Fruit fly (Drosophila melanogaster) whole organism, larva: ENCODE data around the gene eIF4EHP.

Experiments
- noc ChIP-seq: fragments of 200-800 bp; sonication (Bioruptor generic); optimal IDR thresholded peaks from 3 replicates; lab custom pipeline; 2019; ENCODE audit warnings: missing biosample characterization, mild to moderate bottlenecking, missing genetic modification characterization, moderate library complexity

eIF4EHP gene

DNA sequence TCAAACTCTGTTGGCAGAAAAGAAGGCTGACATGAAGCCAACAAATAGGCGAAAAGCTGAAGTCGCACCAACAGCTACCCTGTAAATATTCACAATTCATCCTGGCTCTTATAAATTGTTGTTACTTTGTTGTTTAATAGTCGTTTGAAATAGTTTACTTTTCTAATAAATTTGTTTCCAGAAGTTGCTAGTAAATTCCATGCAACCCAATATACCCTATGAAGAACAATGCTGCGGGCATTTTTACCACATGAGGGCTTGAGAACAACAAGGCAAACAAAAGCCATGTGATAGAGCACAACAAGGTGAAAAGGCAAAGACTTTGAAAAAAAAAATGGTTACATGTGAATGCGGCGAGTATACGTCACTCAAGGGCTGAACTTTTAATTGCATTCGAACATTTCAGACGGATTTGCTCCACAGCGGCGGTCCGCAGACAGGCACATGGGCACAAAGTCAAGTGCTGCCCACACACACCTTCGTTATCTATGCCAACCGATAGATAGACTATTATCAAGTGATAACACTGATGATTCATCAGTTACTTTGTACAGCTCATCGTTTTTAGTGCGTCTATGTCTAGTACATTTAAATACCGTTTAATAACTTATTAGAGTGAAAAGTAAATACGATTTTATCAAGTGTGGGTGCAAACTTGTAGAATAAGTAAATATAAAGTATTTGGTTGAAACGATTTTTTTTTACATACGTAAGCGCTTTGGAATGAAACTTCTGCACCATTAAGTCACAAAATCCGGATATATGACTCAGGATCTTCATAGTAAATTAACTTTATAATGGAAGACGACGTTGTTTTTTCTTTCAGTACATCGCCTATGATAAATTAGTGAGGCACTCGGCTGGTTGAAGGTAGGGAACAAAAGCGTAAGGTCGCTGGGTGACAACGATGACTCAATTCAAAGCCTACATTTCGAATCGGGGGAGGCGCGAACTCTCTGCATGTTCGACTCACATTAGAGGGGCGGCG, 9.4 kb downstream of the eIF4EHP start:
- TF ChIP-seq noc: peak; percentile 62

DNA sequence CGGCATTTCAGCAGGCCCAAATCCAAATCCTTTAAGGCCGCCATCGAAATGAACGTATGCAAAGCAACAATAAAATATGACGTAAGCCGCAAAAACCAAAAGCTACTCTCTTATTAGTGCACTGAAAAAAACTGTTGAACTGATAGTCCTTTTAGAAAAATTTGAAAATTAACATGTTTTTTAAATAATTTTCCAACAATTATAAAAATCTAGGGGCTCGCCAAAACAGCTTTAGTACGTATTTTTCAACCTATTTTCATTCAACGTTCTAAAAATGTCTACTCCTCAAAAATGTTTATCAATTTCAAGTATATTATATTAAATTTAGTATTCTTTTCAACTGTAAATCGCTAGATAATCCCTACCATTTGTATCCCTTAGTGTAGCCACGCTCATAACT, 15.3 kb downstream of the eIF4EHP start:
- TF ChIP-seq noc: no peak

DNA sequence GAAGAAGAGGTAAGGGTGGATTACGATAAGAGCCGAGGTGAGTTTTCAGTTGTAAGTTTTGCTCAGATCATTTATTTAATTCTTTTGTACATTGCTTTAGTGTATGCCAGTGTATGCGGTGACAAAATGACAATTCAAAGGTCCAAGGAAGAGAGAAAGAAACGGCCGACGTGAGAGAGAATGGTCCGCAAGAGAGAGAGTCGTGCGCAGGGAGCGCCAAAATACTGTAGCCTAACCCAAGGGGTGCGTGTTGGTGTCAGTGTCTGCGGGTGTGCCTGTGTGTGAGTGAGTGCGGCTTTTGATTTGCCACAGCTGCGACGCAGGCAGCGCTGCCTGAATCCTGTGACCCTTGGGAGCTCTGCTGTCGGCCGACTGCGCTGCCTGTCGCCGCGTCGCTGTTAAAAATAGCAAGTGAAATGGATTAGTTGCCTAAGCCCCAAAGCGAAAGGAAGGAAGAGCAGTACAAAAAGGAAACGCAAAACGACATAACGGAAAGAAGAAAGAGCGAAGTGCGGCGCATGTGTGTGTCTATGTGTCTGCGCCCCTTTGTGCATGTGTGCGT, 16.1 kb downstream of the eIF4EHP start:
- TF ChIP-seq noc: no peak

DNA sequence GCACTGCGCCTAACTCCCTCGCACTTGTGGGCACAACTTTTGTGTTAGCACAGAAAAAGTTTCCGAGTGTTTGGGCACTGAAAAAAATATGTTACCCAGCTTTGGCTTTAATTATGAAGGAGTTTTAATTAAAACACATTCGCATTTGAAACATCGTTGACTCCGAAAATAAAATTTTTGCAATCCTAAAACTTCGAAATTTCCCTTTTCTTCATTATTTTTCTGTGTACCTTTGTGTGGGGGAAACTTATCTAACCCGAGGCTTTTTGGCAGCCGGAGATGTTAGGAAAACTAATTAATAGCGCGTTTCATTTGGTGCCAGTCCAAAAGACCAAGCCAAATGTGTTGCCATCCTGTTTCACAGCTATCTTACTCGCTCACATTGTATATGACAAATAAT, 17.1 kb downstream of the eIF4EHP start:
- TF ChIP-seq noc: no peak

DNA sequence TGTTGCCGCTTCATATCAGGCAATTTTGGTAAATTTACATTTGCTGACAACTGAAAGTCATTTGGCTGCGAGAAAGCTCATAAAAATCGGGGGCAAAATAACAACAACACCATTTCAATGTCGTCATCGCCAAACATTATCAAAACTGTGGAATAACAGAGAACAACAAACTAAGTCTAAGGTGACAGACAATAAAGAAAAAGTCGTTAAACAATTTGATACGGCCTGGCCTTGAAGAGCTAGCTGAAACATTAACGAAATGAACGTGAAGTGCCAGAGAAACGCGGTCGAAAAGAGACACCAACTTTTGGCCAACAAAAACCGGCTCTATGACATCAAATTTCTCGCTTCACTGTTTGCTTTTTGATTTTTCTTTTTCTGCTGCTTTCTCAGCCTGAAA, 18.6 kb downstream of the eIF4EHP start:
- TF ChIP-seq noc: peak; percentile 59

DNA sequence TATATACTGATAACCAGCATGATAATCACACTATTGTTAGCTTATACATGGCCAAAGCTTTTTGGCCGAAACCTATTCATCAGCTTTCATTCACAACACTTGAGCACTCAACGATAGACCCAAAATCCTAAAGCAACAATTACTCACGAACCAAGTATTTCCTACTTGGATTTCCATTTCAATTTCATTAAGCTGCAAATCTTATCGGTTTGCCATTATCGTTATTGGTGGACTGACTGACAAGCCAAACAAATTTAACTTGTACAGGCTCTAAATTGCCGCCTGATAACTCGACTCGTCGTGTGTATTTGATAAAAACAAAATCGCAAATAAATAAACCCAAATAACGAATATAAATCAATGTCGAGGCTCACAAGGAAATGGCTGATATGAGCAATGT, 23.8 kb downstream of the eIF4EHP start:
- TF ChIP-seq noc: peak; percentile 85

DNA sequence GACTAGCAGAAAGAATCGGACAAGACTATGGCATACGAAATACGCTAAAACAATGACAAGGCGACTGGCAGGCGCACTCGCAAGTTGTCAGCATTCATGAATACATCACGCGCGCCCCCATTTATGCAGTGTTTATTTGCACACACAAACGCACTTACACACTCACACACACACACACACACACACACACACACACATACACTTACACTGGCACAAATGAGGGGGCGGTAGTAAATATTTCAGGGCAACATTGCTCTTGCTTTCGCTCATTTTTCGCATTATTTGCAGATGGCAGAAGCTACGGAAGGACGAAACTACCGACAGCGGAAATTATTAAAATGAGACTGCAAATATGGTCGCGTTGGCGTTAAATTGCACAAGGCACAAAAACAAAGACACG, 29.1 kb downstream of the eIF4EHP start:
- no peak for TF ChIP-seq noc

DNA sequence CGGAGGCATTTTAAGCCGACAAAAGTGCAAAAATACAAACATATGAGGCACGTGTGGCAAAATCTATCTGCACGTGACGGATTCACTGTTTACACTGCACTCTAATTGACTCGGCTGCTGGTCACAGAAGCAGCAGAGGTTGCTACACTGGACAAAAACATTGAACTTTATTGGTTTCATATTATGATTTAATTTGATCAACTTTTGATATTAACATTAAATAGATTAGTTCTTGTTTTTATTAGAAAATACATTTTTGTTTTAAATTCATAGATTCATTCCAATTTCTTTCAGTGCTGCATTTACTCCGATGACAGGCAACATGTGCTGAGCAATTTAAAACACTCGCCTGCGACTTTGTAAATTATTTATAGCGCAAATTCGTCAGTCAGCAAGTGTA, 29.6 kb downstream of the eIF4EHP start:
- TF ChIP-seq noc: no peak

DNA sequence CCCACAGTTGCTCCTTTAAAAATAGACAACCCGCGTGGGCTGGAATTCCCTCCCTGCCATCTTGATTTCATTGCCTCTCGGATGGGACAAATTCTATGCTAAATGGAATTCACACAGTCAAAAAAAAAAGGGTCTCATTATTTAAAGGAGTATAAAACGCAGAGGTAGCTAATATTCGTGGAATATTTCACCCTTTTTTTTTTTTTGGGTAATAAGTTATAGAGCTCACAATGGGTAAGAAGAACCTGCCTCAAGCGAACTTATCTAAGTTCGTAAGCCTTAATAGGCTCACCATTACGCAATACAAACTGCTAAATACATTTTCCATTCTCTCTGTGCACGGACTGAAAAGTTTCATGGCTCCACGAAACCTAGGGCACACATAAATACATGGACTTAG, 35.1 kb downstream of the eIF4EHP start:
- no peak for TF ChIP-seq noc

DNA sequence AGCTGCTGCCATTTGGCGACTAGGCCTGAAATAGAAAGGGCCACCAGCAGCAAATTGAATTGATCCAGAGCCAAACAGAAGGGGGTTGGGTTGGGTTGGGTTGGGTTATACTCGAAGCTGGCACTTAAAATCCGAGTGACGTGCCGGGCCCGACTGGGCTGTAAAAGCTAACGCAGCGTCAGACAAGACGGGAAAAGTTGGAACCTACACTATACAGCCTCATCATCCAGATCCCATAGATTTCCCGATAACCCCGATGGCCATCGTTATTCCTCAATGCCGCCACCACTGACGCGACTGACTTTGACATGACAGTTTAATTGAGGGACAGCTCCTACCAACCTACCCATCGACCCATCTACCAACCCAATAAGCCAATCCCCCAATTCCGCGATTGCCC, 38.8 kb downstream of the eIF4EHP start:
- no peak for TF ChIP-seq noc

DNA sequence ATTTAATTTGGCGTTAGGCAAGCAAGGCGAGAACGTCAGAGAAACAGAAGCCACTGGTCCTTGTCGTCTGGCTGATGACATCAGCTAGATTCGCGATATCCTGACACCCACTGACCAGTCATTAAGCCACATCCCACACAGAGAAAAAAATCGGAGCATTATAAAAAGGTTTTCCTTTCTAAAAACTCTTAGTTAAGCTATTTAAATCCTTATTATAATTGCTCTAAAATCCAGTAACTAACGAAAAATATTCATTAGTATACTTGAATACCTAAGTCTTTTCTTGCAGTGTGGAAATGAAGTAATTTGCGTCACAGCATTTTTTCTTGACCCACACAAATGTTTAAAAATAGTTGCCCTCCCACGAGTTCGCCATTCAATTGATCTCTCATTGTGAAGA, 39.9 kb downstream of the eIF4EHP start:
- no peak for TF ChIP-seq noc

DNA sequence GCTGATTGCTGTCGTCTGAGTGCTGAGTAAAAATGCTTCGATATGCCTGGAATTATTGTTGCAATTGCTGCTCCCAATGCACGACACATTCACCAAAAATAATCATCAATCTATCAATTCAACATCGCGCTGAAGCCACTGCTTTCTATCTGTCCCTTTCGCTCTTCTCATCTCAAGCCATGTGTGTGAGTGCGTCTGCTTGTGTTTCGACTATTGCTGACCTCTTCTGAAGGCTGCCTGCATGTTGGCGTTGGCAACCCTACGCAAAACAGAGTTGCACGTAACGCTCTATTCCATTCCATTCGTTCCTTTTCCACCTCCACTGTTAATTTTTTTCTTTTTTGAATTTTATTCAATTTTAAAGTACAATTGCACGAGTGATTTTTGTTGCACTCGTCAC, 43.0 kb downstream of the eIF4EHP start:
- TF ChIP-seq noc: no peak

DNA sequence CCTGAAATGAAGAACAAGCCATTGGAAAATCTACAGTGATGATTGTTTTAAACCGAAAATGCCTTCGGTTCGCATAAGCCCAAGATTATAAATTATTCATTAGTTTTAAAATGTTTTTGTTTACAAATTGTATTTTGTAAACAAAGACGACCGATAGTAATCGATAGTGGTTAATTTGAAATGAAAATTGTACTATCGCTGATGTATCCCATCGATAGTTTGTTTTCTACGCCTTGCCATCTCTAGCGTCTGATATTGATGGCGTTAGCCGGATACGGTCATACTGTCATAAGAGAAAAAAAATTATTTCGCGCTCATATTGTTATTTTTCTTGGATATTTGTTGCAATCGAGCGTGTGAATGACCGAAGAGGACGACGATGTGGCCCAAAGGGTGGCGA, 50.7 kb downstream of the eIF4EHP start, which contains the start of gene SMC1:
Gene SMC1, plus strand, starts transcription at position 247 of the 400 bp plus-strand sequence.
- TF ChIP-seq noc: no peak

DNA sequence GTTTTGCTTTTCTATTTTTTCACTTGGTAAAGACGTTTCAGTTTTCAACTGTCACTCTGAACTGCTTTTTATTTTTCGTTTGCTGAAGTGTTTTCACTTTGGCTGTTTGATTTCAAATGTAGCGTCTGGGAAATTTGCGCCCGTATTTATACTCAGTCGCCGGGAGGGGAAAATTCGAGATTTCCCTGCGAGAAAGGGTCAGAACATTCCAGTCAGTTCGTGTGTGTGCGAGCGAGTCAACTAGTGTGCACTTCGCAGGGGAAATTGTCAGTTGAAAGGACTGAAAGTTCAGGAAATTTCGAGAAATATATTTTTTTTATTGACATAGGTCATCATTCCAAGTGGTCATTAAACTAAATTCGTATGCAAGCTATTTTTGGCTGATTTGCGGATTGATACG, 51.6 kb downstream of the eIF4EHP start, which contains the start of gene Hsp68:
Gene Hsp68, minus strand, starts transcription at position 123 of the 400 bp plus-strand sequence.
- no peak for TF ChIP-seq noc

DNA sequence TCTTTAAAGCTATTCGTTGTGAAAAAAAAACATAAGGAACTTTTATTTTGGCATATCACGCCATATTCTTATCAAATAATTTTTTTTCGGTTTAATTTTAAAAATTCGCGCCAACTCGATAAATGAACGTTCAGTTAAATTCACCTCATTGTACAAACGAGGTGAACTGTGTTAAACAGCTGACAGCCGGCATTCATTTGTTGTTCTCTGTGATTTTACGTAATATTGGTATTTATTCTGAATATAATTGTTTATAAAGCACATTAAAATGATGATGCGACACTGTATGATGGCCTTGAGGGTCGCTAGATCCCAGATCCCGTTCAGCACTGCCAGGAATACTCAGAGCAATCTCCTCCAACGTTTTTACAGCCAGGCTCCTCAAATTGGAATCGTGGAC, 54.5 kb downstream of the eIF4EHP start, which contains the start of gene CG6000:
Gene CG6000, plus strand, starts transcription at position 165 of the 400 bp plus-strand sequence.
- no peak for TF ChIP-seq noc

DNA sequence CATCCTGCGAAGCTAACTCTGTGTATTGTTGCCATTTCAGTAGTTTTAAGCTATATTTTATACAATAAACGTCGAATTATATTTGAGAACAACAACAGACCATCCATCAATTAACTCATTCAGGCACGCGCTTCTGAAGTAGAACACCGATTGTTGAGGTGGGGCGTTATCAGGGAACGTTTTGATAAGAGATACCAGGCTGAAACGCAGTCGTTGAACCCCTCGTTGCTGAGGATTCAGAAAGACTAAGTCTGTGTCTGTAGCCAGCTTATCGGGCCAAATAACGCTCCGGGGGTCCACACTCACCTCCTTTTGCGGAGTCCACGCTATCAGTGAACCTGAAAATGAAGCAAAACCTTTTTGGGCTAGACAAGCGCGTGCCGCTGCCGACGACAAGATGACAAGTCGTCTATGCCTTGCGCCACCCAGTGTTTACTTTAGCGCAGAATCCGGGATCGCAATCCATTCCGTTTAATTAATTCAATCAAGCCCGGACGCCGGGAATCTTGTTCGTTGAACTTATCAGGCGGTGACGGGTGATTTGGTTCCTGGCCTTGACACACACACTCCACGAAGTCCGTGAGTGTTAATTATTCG, 55.2 kb downstream of the eIF4EHP start:
- TF ChIP-seq noc: peak; percentile 71

DNA sequence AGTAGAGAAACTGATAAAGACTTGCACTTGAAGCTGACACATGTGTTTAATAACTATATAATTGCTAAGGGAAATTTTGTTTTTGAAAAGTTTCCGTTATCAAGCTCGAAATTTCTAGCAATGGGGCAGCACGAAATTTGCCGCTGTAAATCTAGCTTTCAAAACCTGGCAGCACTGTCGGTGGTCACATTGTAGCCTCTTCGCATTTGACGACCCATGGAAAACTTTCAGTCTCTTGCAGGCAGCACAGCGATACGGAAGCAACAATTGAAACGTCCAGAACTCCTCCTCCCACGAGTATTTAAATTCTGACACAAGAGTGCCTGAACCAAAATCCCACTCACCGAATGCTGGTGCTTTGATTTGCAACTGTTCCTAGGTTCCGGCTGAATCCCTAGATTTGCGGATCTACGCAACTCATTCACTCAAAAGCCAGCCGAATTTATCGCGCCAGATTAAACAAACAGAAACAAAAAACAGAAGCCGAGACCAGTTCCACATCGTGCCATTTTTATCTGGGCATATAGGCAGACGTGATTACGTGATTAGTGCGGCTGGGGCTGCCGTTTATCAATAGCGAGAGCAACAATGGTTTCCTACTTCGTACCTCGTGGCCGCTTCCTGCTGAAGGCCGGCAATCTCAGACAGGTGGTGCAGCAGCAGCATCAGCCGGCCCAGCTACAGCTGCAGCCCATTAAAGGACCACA, 57.1 kb downstream of the eIF4EHP start:
- TF ChIP-seq noc: peak; percentile 66
